Worm (Caenorhabditis elegans) whole organism, midembryonic: ENCODE data around the gene C06A12.19.

ENCODE experiments used
- cog-1 ChIP-seq: sonication (generic microtip); optimal IDR thresholded peaks from 2 replicates; lab custom pipeline; 2016; ENCODE audit warnings: missing genetic modification characterization, missing compliant biosample characterization
- flt-1 ChIP-seq: fragments of 200-800 bp; sonication (Bioruptor generic); IDR thresholded peaks from 2 replicates; pipeline ENCODE4 v1.3.6; 2022; ENCODE audit warnings: missing genetic modification characterization, missing compliant biosample characterization

- no peak for TF ChIP-seq cog-1
- no peak for TF ChIP-seq flt-1 (GFP tag; lab: Robert Waterston, UW)
Observed at ce11 chrIV:17467825-17468224, 27.9 kb upstream of the C06A12.19 start.
